Worm (Caenorhabditis elegans) whole organism, L4 larva: ENCODE measurements around the gene idpc-2.

Experiments used
- F10B5.3 ChIP-seq: sonication (generic microtip); optimal IDR thresholded peaks from 2 replicates; lab custom pipeline; 2016; ENCODE audit warnings: mild to moderate bottlenecking, missing genetic modification characterization, missing compliant biosample characterization
- F37D6.2 ChIP-seq: sonication (generic microtip); optimal IDR thresholded peaks from 2 replicates; lab custom pipeline; 2016; ENCODE audit warnings: mild to moderate bottlenecking, missing genetic modification characterization, missing compliant biosample characterization
- R02D3.7 ChIP-seq: fragments of 150-350 bp; sonication (generic microtip); optimal IDR thresholded peaks from 3 replicates; lab custom pipeline; 2014; ENCODE audit warnings: missing biosample characterization, missing genetic modification characterization
- Y48G9A.11 ChIP-seq: fragments of 200-800 bp; sonication (Bioruptor generic); IDR thresholded peaks from 2 replicates; pipeline ENCODE4 v1.3.6; 2022; ENCODE audit warnings: missing genetic modification reagents, missing genetic modification characterization, missing compliant biosample characterization
- Y5F2A.4 ChIP-seq: fragments of 200-800 bp; sonication (Bioruptor generic); optimal IDR thresholded peaks from 2 replicates; lab custom pipeline; 2018; ENCODE audit warnings: mild to moderate bottlenecking, missing genetic modification characterization, missing compliant biosample characterization
- Y75B8A.6 ChIP-seq: fragments of 200-800 bp; sonication (Bioruptor generic); IDR thresholded peaks from 2 replicates; pipeline ENCODE4 v1.3.6; 2022; ENCODE audit warnings: missing genetic modification reagents, missing genetic modification characterization, missing compliant biosample characterization
- ZK546.5 ChIP-seq, 2 experiments: sonication (generic microtip); optimal IDR thresholded peaks; 2 replicates each; lab custom pipeline; 2017; ENCODE audit warnings: missing biosample characterization in 2 of 2, missing genetic modification characterization in 2 of 2
- aha-1 ChIP-seq: fragments of 150-350 bp; peaks from one replicate; lab custom pipeline; 2014; ENCODE audit warnings: missing biosample characterization, missing genetic modification characterization
- ama-1 ChIP-seq: fragments of 150-350 bp; optimal IDR thresholded peaks from 2 replicates; lab custom pipeline; 2014; ENCODE audit warnings: inconsistent platforms, mixed read lengths
- ceh-28 ChIP-seq: fragments of 150-350 bp; optimal IDR thresholded peaks from 2 replicates; lab custom pipeline; 2014; ENCODE audit warnings: missing biosample characterization, missing genetic modification reagents, missing genetic modification characterization
- ceh-32 ChIP-seq: sonication (generic microtip); optimal IDR thresholded peaks from 2 replicates; lab custom pipeline; 2016; ENCODE audit warnings: mild to moderate bottlenecking, missing genetic modification characterization, missing compliant biosample characterization; ENCODE audit not compliant: poor library complexity
- ceh-44 ChIP-seq: fragments of 200-800 bp; sonication (Bioruptor generic); IDR thresholded peaks from 2 replicates; pipeline ENCODE4 v1.3.6; 2022; ENCODE audit warnings: missing genetic modification reagents, missing genetic modification characterization, missing compliant biosample characterization
- ceh-62 ChIP-seq: sonication (generic microtip); optimal IDR thresholded peaks from 2 replicates; lab custom pipeline; 2017; ENCODE audit warnings: missing biosample characterization, missing genetic modification characterization
- ceh-82 ChIP-seq: sonication (generic microtip); optimal IDR thresholded peaks from 2 replicates; lab custom pipeline; 2017; ENCODE audit warnings: missing biosample characterization, missing genetic modification characterization
- ces-1 ChIP-seq: fragments of 150-350 bp; sonication (generic microtip); optimal IDR thresholded peaks from 4 replicates; lab custom pipeline; 2014; ENCODE audit warnings: missing biosample characterization, missing genetic modification reagents, missing genetic modification characterization
- daf-16 ChIP-seq, 3 experiments: sonication (generic microtip); optimal IDR thresholded peaks; 2 replicates each; lab custom pipeline; 2016 to 2017; ENCODE audit warnings: missing genetic modification characterization in 3 of 3, missing genetic modification reagents in 3 of 3, mild to moderate bottlenecking in 2 of 3, missing compliant biosample characterization in 2 of 3, missing biosample characterization in 1 of 3, moderate library complexity in 1 of 3
- daf-19 ChIP-seq: fragments of 200-800 bp; sonication (Bioruptor generic); conservative IDR thresholded peaks from 2 replicates; pipeline ENCODE4 v1.3.6; 2022; ENCODE audit warnings: missing genetic modification characterization, missing compliant biosample characterization
- egl-27 ChIP-seq: sonication (generic microtip); optimal IDR thresholded peaks from 3 replicates; lab custom pipeline; 2017; ENCODE audit warnings: missing biosample characterization, missing genetic modification reagents, missing genetic modification characterization
- egl-43 ChIP-seq: fragments of 200-800 bp; sonication (Bioruptor generic); IDR thresholded peaks from 2 replicates; pipeline ENCODE4 v1.3.6; 2022; ENCODE audit warnings: missing genetic modification reagents, missing genetic modification characterization, missing compliant biosample characterization
- fkh-10 ChIP-seq: fragments of 150-350 bp; optimal IDR thresholded peaks from 2 replicates; lab custom pipeline; 2014; ENCODE audit warnings: missing biosample characterization, missing genetic modification reagents, missing genetic modification characterization
- hif-1 ChIP-seq, 2 experiments: sonication (generic microtip); optimal IDR thresholded peaks; 2 replicates each; lab custom pipeline; 2016 to 2017; ENCODE audit warnings: missing compliant biosample characterization in 2 of 2, missing genetic modification characterization in 2 of 2, missing genetic modification reagents in 2 of 2, missing genotype in 2 of 2, mild to moderate bottlenecking in 1 of 2
- hlh-11 ChIP-seq: fragments of 200-800 bp; sonication (Bioruptor generic); optimal IDR thresholded peaks from 2 replicates; lab custom pipeline; 2018; ENCODE audit warnings: mild to moderate bottlenecking, missing genetic modification characterization, missing compliant biosample characterization
- hlh-30 ChIP-seq: sonication (generic microtip); optimal IDR thresholded peaks from 2 replicates; lab custom pipeline; 2017; ENCODE audit warnings: antibody characterized with exemption, mild to moderate bottlenecking, missing genetic modification characterization, missing compliant biosample characterization; ENCODE audit not compliant: insufficient read depth
- jun-1 ChIP-seq: fragments of 150-350 bp; optimal IDR thresholded peaks from 2 replicates; lab custom pipeline; 2014; ENCODE audit warnings: missing biosample characterization, missing genetic modification reagents, missing genetic modification characterization
- lim-7 ChIP-seq: fragments of 200-800 bp; sonication (Bioruptor generic); IDR thresholded peaks from 2 replicates; pipeline ENCODE4 v1.3.6; 2022; ENCODE audit warnings: missing genetic modification characterization, missing compliant biosample characterization
- lin-13 ChIP-seq: fragments of 150-350 bp; optimal IDR thresholded peaks from 2 replicates; lab custom pipeline; 2014; ENCODE audit warnings: missing biosample characterization, missing genetic modification reagents, missing genetic modification characterization
- lin-15B ChIP-seq: fragments of 150-350 bp; sonication (generic microtip); optimal IDR thresholded peaks from 3 replicates; lab custom pipeline; 2014; ENCODE audit warnings: missing biosample characterization, missing genetic modification characterization
- lin-29 ChIP-seq: fragments of 200-800 bp; sonication (Bioruptor generic); IDR thresholded peaks from 2 replicates; pipeline ENCODE4 v1.3.6; 2022; ENCODE audit warnings: missing genetic modification reagents, missing genetic modification characterization, missing compliant biosample characterization
- lir-3 ChIP-seq: sonication (generic microtip); optimal IDR thresholded peaks from 2 replicates; lab custom pipeline; 2016; ENCODE audit warnings: mild to moderate bottlenecking, missing genetic modification characterization, missing compliant biosample characterization
- lsy-2 ChIP-seq, 2 experiments: fragments of 150-350 bp in 1 of 2; sonication (generic microtip) in 1 of 2; optimal IDR thresholded peaks; 2 replicates each; lab custom pipeline; 2014 to 2017; ENCODE audit warnings: missing biosample characterization in 2 of 2, missing genetic modification characterization in 2 of 2
- mep-1 ChIP-seq: fragments of 150-350 bp; sonication (generic microtip); optimal IDR thresholded peaks from 3 replicates; lab custom pipeline; 2014; ENCODE audit warnings: missing biosample characterization, missing genetic modification characterization
- mes-2 ChIP-seq: sonication (generic microtip); optimal IDR thresholded peaks from 2 replicates; lab custom pipeline; 2016; ENCODE audit warnings: missing genotype, mild to moderate bottlenecking, missing genetic modification characterization, missing compliant biosample characterization; ENCODE audit not compliant: poor library complexity, severe bottlenecking
- nhr-102 ChIP-seq: sonication (generic microtip); optimal IDR thresholded peaks from 2 replicates; lab custom pipeline; 2016; ENCODE audit warnings: mild to moderate bottlenecking, missing genetic modification characterization, moderate library complexity, missing compliant biosample characterization
- nhr-11 ChIP-seq: fragments of 150-350 bp; optimal IDR thresholded peaks from 2 replicates; lab custom pipeline; 2014; ENCODE audit warnings: missing biosample characterization, missing genetic modification characterization
- nhr-41 ChIP-seq: fragments of 200-800 bp; sonication (Bioruptor generic); IDR thresholded peaks from 2 replicates; pipeline ENCODE4 v1.3.6; 2022; ENCODE audit warnings: missing genetic modification reagents, missing genetic modification characterization, missing compliant biosample characterization
- nhr-42 ChIP-seq: fragments of 200-800 bp; sonication (Bioruptor generic); IDR thresholded peaks from 2 replicates; pipeline ENCODE4 v1.3.6; 2022; ENCODE audit warnings: missing genetic modification characterization, missing compliant biosample characterization
- nhr-48 ChIP-seq: sonication (generic microtip); optimal IDR thresholded peaks from 2 replicates; lab custom pipeline; 2016; ENCODE audit warnings: mild to moderate bottlenecking, missing genetic modification characterization, missing compliant biosample characterization
- nhr-6 ChIP-seq: fragments of 150-350 bp; optimal IDR thresholded peaks from 2 replicates; lab custom pipeline; 2014; ENCODE audit warnings: missing biosample characterization, missing genetic modification characterization
- nhr-76 ChIP-seq: fragments of 150-350 bp; optimal IDR thresholded peaks from 2 replicates; lab custom pipeline; 2014; ENCODE audit warnings: missing biosample characterization, missing genetic modification characterization
- pqm-1 ChIP-seq: sonication (generic microtip); optimal IDR thresholded peaks from 2 replicates; lab custom pipeline; 2017; ENCODE audit warnings: missing biosample characterization, missing genetic modification characterization
- rbr-2 ChIP-seq: sonication (generic microtip); optimal IDR thresholded peaks from 2 replicates; lab custom pipeline; 2016; ENCODE audit warnings: missing genotype, missing genetic modification characterization, missing compliant biosample characterization
- saeg-2 ChIP-seq: fragments of 200-800 bp; sonication (Bioruptor generic); IDR thresholded peaks from 2 replicates; pipeline ENCODE4 v1.3.6; 2022; ENCODE audit warnings: missing genetic modification reagents, missing genetic modification characterization, missing compliant biosample characterization
- skn-1 ChIP-seq: fragments of 150-350 bp; optimal IDR thresholded peaks from 2 replicates; lab custom pipeline; 2014; ENCODE audit warnings: missing biosample characterization, missing genetic modification characterization
- snpc-1.2 ChIP-seq: fragments of 200-800 bp; sonication (Bioruptor generic); IDR thresholded peaks from 2 replicates; pipeline ENCODE4 v1.3.6; 2022; ENCODE audit warnings: missing genetic modification reagents, missing genetic modification characterization, missing compliant biosample characterization
- spr-1 ChIP-seq: sonication (generic microtip); optimal IDR thresholded peaks from 2 replicates; lab custom pipeline; 2016; ENCODE audit warnings: mild to moderate bottlenecking, missing genetic modification characterization, missing compliant biosample characterization
- spr-3 ChIP-seq: fragments of 200-800 bp; sonication (Bioruptor generic); optimal IDR thresholded peaks from 2 replicates; lab custom pipeline; 2018; ENCODE audit warnings: mild to moderate bottlenecking, missing genetic modification characterization, missing compliant biosample characterization
- unc-130 ChIP-seq: sonication (generic microtip); optimal IDR thresholded peaks from 2 replicates; lab custom pipeline; 2016; ENCODE audit warnings: missing genetic modification reagents, missing genetic modification characterization, missing compliant biosample characterization
- zip-2 ChIP-seq: fragments of 150-350 bp; optimal IDR thresholded peaks from 2 replicates; lab custom pipeline; 2014; ENCODE audit warnings: missing biosample characterization, missing genetic modification characterization
- ztf-11 ChIP-seq: fragments of 150-350 bp; optimal IDR thresholded peaks from 2 replicates; lab custom pipeline; 2014; ENCODE audit warnings: missing biosample characterization, missing genetic modification characterization
- ztf-7 ChIP-seq: fragments of 150-350 bp; optimal IDR thresholded peaks from 2 replicates; lab custom pipeline; 2014; ENCODE audit warnings: missing biosample characterization, missing genetic modification characterization

Gene idpc-2

ce11 chrV:8606099-8606696, 14.9 kb downstream of the idpc-2 start, which contains the start of gene vps-60 (continued):
- TF ChIP-seq daf-16 (GFP tag; optimal IDR thresholded peaks at IDR 0.05; lab: Kevin White, UChicago) (peak; percentile 26 to 53), daf-16 (tag; optimal IDR thresholded peaks at IDR 0.05; lab: Kevin White, UChicago) (peak; percentile 91), ceh-62 (tag; lab: Kevin White, UChicago) (no peak), snpc-1.2 (GFP tag; lab: Robert Waterston, UW) (no peak), pqm-1 (tag; lab: Kevin White, UChicago) (peak; percentile 23), egl-43 (GFP tag; lab: Robert Waterston, UW) (peak; percentile 74; the same call in 1 of the 2 replicates), nhr-6 (tag; lab: Kevin White, UChicago) (peak; percentile 97), hif-1 (tag; optimal IDR thresholded peaks at IDR 0.05; lab: Kevin White, UChicago) (peak; percentile 37 to 88), spr-3 (GFP tag; lab: Kevin White, UChicago) (no peak), lin-29 (GFP tag; lab: Robert Waterston, UW) (peak; percentile 76; the same call in 1 of the 2 replicates), ztf-11 (no peak), nhr-41 (GFP tag; lab: Robert Waterston, UW) (0 out of 2 replicates have a peak, but pooled peaks have one; percentile 29), mes-2 (tag; lab: Kevin White, UChicago) (peak; percentile 91), hlh-30 (peak; percentile 93), F37D6.2 (tag; lab: Kevin White, UChicago) (peak; percentile 69), lin-15B (no peak), ama-1 (lab: Kevin White, UChicago) (peak; percentile 50), jun-1 (tag; lab: Kevin White, UChicago) (peak; percentile 90), lir-3 (tag; lab: Kevin White, UChicago) (no peak), F10B5.3 (no peak), hlh-11 (tag; lab: Kevin White, UChicago) (peak; percentile 97), ztf-7 (peak; percentile 49), unc-130 (GFP tag; lab: Kevin White, UChicago) (peak; percentile 79), spr-1 (tag; lab: Kevin White, UChicago) (peak; percentile 69), ceh-44 (GFP tag; lab: Robert Waterston, UW) (no peak), nhr-102 (tag; lab: Kevin White, UChicago) (peak; percentile 66), nhr-11 (tag; lab: Kevin White, UChicago) (peak; percentile 93), Y5F2A.4 (no peak), lsy-2 (tag; optimal IDR thresholded peaks at IDR 0.05; lab: Kevin White, UChicago) (peak; percentile 43 to 92), Y75B8A.6 (GFP tag; lab: Robert Waterston, UW) (no peak), nhr-76 (tag; lab: Kevin White, UChicago) (peak; percentile 8), daf-19 (no peak), fkh-10 (GFP tag; lab: Kevin White, UChicago) (peak; percentile 74), ceh-32 (tag; lab: Kevin White, UChicago) (no peak), rbr-2 (tag; lab: Kevin White, UChicago) (peak; percentile 93), zip-2 (peak; percentile 60), ces-1 (peak; percentile 35), ceh-28 (tag; lab: Kevin White, UChicago) (peak; percentile 33), nhr-48 (tag; lab: Kevin White, UChicago) (peak; percentile 90), skn-1 (tag; lab: Kevin White, UChicago) (no peak), nhr-42 (GFP tag; lab: Robert Waterston, UW) (peak; percentile 77; the same call in 1 of the 2 replicates), lim-7 (GFP tag; lab: Robert Waterston, UW) (0 out of 2 replicates have a peak, but pooled peaks have one; percentile 26), ZK546.5 (tag; optimal IDR thresholded peaks at IDR 0.05; lab: Kevin White, UChicago) (no peak), Y48G9A.11 (GFP tag; lab: Robert Waterston, UW) (peak; percentile 54; the same call in 1 of the 2 replicates), mep-1 (tag; lab: Kevin White, UChicago) (peak; percentile 95), egl-27 (tag; lab: Kevin White, UChicago) (no peak), aha-1 (tag; lab: Kevin White, UChicago) (peak; percentile 99), ceh-82 (no peak), R02D3.7 (tag; lab: Kevin White, UChicago) (no peak), lin-13 (GFP tag; lab: Kevin White, UChicago) (peak; percentile 81), saeg-2 (0 out of 2 replicates have a peak, but pooled peaks have one; percentile 42)
